Worm (Caenorhabditis elegans) whole organism, dauer: ENCODE data around the gene F48F5.6.

Experiments
- unc-62 ChIP-seq: sonication (generic microtip); optimal IDR thresholded peaks from 2 replicates; lab custom pipeline; 2017; ENCODE audit warnings: missing biosample characterization, missing genetic modification reagents, missing genetic modification characterization

Gene F48F5.6

ce11 chrV:20416335-20416734, 36.6 kb downstream of the F48F5.6 start:
- TF ChIP-seq unc-62 (GFP tag; lab: Kevin White, UChicago): no peak

ce11 chrV:20415415-20415814, 37.6 kb downstream of the F48F5.6 start:
- no peak for TF ChIP-seq unc-62 (GFP tag; lab: Kevin White, UChicago)

ce11 chrV:20413936-20414335, 39.0 kb downstream of the F48F5.6 start:
- no peak for TF ChIP-seq unc-62 (GFP tag; lab: Kevin White, UChicago)

- TF ChIP-seq unc-62 (GFP tag; lab: Kevin White, UChicago): no peak
These were observed 39.6 kb downstream of the F48F5.6 start for ce11 chrV:20413426-20413825.

- no peak for TF ChIP-seq unc-62 (GFP tag; lab: Kevin White, UChicago)
These were observed 40.8 kb downstream of the F48F5.6 start for ce11 chrV:20412225-20412624.

ce11 chrV:20411659-20412058, 41.3 kb downstream of the F48F5.6 start, which contains the start of gene F53H2.3:
TSS of gene F53H2.3 (minus strand) at chrV:20411759.
- no peak for TF ChIP-seq unc-62 (GFP tag; lab: Kevin White, UChicago)

- no peak for TF ChIP-seq unc-62 (GFP tag; lab: Kevin White, UChicago)
These were observed 42.7 kb downstream of the F48F5.6 start for ce11 chrV:20410285-20410684.

- TF ChIP-seq unc-62 (GFP tag; lab: Kevin White, UChicago): no peak
These were observed 44.0 kb downstream of the F48F5.6 start for ce11 chrV:20409016-20409415.

- TF ChIP-seq unc-62 (GFP tag; lab: Kevin White, UChicago): no peak
These were observed 46.2 kb downstream of the F48F5.6 start for ce11 chrV:20406817-20407216.

- no peak for TF ChIP-seq unc-62 (GFP tag; lab: Kevin White, UChicago)
These were observed 50.1 kb downstream of the F48F5.6 start for ce11 chrV:20402842-20403241.

- no peak for TF ChIP-seq unc-62 (GFP tag; lab: Kevin White, UChicago)
These were observed 53.4 kb downstream of the F48F5.6 start for ce11 chrV:20399532-20400068.
